Worm (Caenorhabditis elegans) whole organism, early embryonic: ENCODE data around the gene mxl-3.

Experiments used
- B0310.2 ChIP-seq: sonication (generic microtip); optimal IDR thresholded peaks from 2 replicates; lab custom pipeline; 2016; ENCODE audit warnings: mild to moderate bottlenecking, missing genetic modification characterization, missing compliant biosample characterization
- F13C5.2 ChIP-seq: sonication (generic microtip); optimal IDR thresholded peaks from 2 replicates; lab custom pipeline; 2017; ENCODE audit warnings: mild to moderate bottlenecking, missing genetic modification characterization, inconsistent platforms, missing compliant biosample characterization
- aly-1 ChIP-seq: sonication (generic microtip); optimal IDR thresholded peaks from 2 replicates; lab custom pipeline; 2016; ENCODE audit warnings: missing genetic modification characterization, missing compliant biosample characterization
- ama-1 ChIP-seq: fragments of 150-350 bp; optimal IDR thresholded peaks from 2 replicates; lab custom pipeline; 2014
- ceh-13 ChIP-seq: fragments of 200-800 bp; sonication (Bioruptor generic); optimal IDR thresholded peaks from 2 replicates; lab custom pipeline; 2018; ENCODE audit warnings: mild to moderate bottlenecking, missing genetic modification characterization, missing compliant biosample characterization
- ceh-36 ChIP-seq: sonication (generic microtip); optimal IDR thresholded peaks from 2 replicates; lab custom pipeline; 2016; ENCODE audit warnings: missing genetic modification characterization, inconsistent platforms, missing compliant biosample characterization
- ets-7 ChIP-seq: sonication (generic microtip); optimal IDR thresholded peaks from 2 replicates; lab custom pipeline; 2016; ENCODE audit warnings: missing genotype, missing genetic modification characterization, missing compliant biosample characterization
- flt-1 ChIP-seq: fragments of 200-800 bp; sonication (Bioruptor generic); IDR thresholded peaks from 2 replicates; pipeline ENCODE4 v1.3.6; 2022; ENCODE audit warnings: missing genetic modification characterization, missing compliant biosample characterization
- hmbx-1 ChIP-seq: sonication (generic microtip); optimal IDR thresholded peaks from 2 replicates; lab custom pipeline; 2016; ENCODE audit warnings: mild to moderate bottlenecking, missing genetic modification characterization, missing compliant biosample characterization
- hmg-4 ChIP-seq: fragments of 200-800 bp; sonication (Bioruptor generic); optimal IDR thresholded peaks from 2 replicates; lab custom pipeline; 2018; ENCODE audit warnings: mild to moderate bottlenecking, missing genetic modification characterization, missing compliant biosample characterization
- hnd-1 ChIP-seq: sonication (generic microtip); optimal IDR thresholded peaks from 2 replicates; lab custom pipeline; 2016; ENCODE audit warnings: missing genetic modification characterization, missing compliant biosample characterization
- pes-1 ChIP-seq: fragments of 200-800 bp; sonication (Bioruptor generic); IDR thresholded peaks from 2 replicates; pipeline ENCODE4 v1.3.6; 2022; ENCODE audit warnings: missing genetic modification reagents, missing genetic modification characterization, missing compliant biosample characterization
- scrt-1 ChIP-seq: fragments of 200-800 bp; sonication (Bioruptor generic); IDR thresholded peaks from 2 replicates; pipeline ENCODE4 v1.3.6; 2022; ENCODE audit warnings: missing genetic modification characterization, missing compliant biosample characterization
- sea-1 ChIP-seq: fragments of 200-800 bp; sonication (Bioruptor generic); conservative IDR thresholded peaks from 2 replicates; pipeline ENCODE4 v1.3.6; 2022; ENCODE audit warnings: missing genetic modification characterization, missing compliant biosample characterization
- tbx-11 ChIP-seq: fragments of 200-800 bp; sonication (Bioruptor generic); IDR thresholded peaks from 2 replicates; pipeline ENCODE4 v1.3.6; 2022; ENCODE audit warnings: missing genetic modification characterization, missing compliant biosample characterization
- tbx-37 ChIP-seq: fragments of 200-800 bp; sonication (Bioruptor generic); conservative IDR thresholded peaks from 2 replicates; pipeline ENCODE4 v1.3.6; 2022; ENCODE audit warnings: missing genetic modification reagents, missing genetic modification characterization, missing compliant biosample characterization
- tra-4 ChIP-seq: sonication (generic microtip); optimal IDR thresholded peaks from 2 replicates; lab custom pipeline; 2017; ENCODE audit warnings: missing genetic modification characterization, missing compliant biosample characterization

mxl-3 gene

ce11 chrX:13366955-13367354 is 16.4 kb upstream of the mxl-3 start:
- TF ChIP-seq ets-7 (tag; lab: Kevin White, UChicago) (no peak), tbx-11 (no peak), tbx-37 (GFP tag; lab: Robert Waterston, UW) (no peak), sea-1 (GFP tag; lab: Robert Waterston, UW) (no peak), B0310.2 (no peak), ama-1 (lab: Kevin White, UChicago) (no peak), ceh-13 (GFP tag; lab: Kevin White, UChicago) (no peak), ceh-36 (no peak)

- TF ChIP-seq tbx-11 = no peak
- no peak for TF ChIP-seq hnd-1
Observed at ce11 chrX:13364897-13365296, 14.3 kb upstream of the mxl-3 start, which contains the start of gene C49F8.1. Gene C49F8.1, minus strand, starts transcription at chrX:13364997.

- TF ChIP-seq ama-1 (lab: Kevin White, UChicago) (no peak), scrt-1 (GFP tag; lab: Robert Waterston, UW) (no peak), hnd-1 (no peak), hmg-4 (GFP tag; lab: Kevin White, UChicago) (no peak), tbx-37 (GFP tag; lab: Robert Waterston, UW) (no peak), hmbx-1 (no peak), flt-1 (GFP tag; lab: Robert Waterston, UW) (no peak), B0310.2 (no peak), sea-1 (GFP tag; lab: Robert Waterston, UW) (no peak), ceh-36 (no peak), tbx-11 (no peak), ets-7 (tag; lab: Kevin White, UChicago) (no peak), aly-1 (no peak), ceh-13 (GFP tag; lab: Kevin White, UChicago) (no peak), F13C5.2 (tag; lab: Kevin White, UChicago) (no peak), tra-4 (tag; lab: Kevin White, UChicago) (no peak)
Observed at ce11 chrX:13362486-13362885, 11.9 kb upstream of the mxl-3 start, which contains the start of gene C49F8.15. Gene C49F8.15, minus strand, starts transcription at chrX:13362586.

- TF ChIP-seq aly-1 (no peak), ceh-13 (GFP tag; lab: Kevin White, UChicago) (no peak), B0310.2 (no peak), scrt-1 (GFP tag; lab: Robert Waterston, UW) (no peak), hmg-4 (GFP tag; lab: Kevin White, UChicago) (no peak), hnd-1 (no peak), F13C5.2 (tag; lab: Kevin White, UChicago) (no peak), ets-7 (tag; lab: Kevin White, UChicago) (no peak), ama-1 (lab: Kevin White, UChicago) (no peak), hmbx-1 (no peak), tbx-37 (GFP tag; lab: Robert Waterston, UW) (no peak), tbx-11 (no peak), pes-1 (GFP tag; lab: Robert Waterston, UW) (no peak), flt-1 (GFP tag; lab: Robert Waterston, UW) (no peak), ceh-36 (no peak)
Observed at ce11 chrX:13360632-13361031, 10.0 kb upstream of the mxl-3 start.

ce11 chrX:13359800-13360199 is 9.2 kb upstream of the mxl-3 start:
- TF ChIP-seq flt-1 (GFP tag; lab: Robert Waterston, UW) (no peak), scrt-1 (GFP tag; lab: Robert Waterston, UW) (no peak), F13C5.2 (tag; lab: Kevin White, UChicago) (no peak), ceh-13 (GFP tag; lab: Kevin White, UChicago) (no peak), ama-1 (lab: Kevin White, UChicago) (no peak), pes-1 (GFP tag; lab: Robert Waterston, UW) (no peak), hmbx-1 (no peak), sea-1 (GFP tag; lab: Robert Waterston, UW) (no peak), tbx-37 (GFP tag; lab: Robert Waterston, UW) (no peak), hmg-4 (GFP tag; lab: Kevin White, UChicago) (no peak), B0310.2 (no peak), ets-7 (tag; lab: Kevin White, UChicago) (no peak), tbx-11 (no peak), hnd-1 (no peak), tra-4 (tag; lab: Kevin White, UChicago) (no peak), ceh-36 (no peak), aly-1 (no peak)

- TF ChIP-seq pes-1 (GFP tag; lab: Robert Waterston, UW) (no peak), tra-4 (tag; lab: Kevin White, UChicago) (no peak), scrt-1 (GFP tag; lab: Robert Waterston, UW) (no peak), hnd-1 (no peak), ceh-13 (GFP tag; lab: Kevin White, UChicago) (no peak), tbx-11 (no peak), aly-1 (no peak)
Observed at ce11 chrX:13358573-13358972, 8.0 kb upstream of the mxl-3 start.

- TF ChIP-seq ets-7 (tag; lab: Kevin White, UChicago) = no peak
- no peak for TF ChIP-seq hnd-1
Observed at ce11 chrX:13357673-13358072, 7.1 kb upstream of the mxl-3 start.

- TF ChIP-seq tbx-11 (no peak), pes-1 (GFP tag; lab: Robert Waterston, UW) (no peak), hmg-4 (GFP tag; lab: Kevin White, UChicago) (no peak), ceh-36 (no peak), aly-1 (no peak), tbx-37 (GFP tag; lab: Robert Waterston, UW) (no peak), ceh-13 (GFP tag; lab: Kevin White, UChicago) (no peak), ets-7 (tag; lab: Kevin White, UChicago) (no peak), B0310.2 (no peak), scrt-1 (GFP tag; lab: Robert Waterston, UW) (no peak), ama-1 (lab: Kevin White, UChicago) (no peak), hmbx-1 (no peak), F13C5.2 (tag; lab: Kevin White, UChicago) (no peak), tra-4 (tag; lab: Kevin White, UChicago) (no peak), flt-1 (GFP tag; lab: Robert Waterston, UW) (no peak), sea-1 (GFP tag; lab: Robert Waterston, UW) (no peak)
Observed at ce11 chrX:13356469-13356868, 5.9 kb upstream of the mxl-3 start.
